Fruit fly (Drosophila melanogaster) whole organism, wandering third instar larva: ENCODE data around the gene nullo.

ENCODE experiments used
- CrebA ChIP-seq: fragments of 200-800 bp; sonication (Bioruptor generic); optimal IDR thresholded peaks from 2 replicates; lab custom pipeline; 2016; ENCODE audit warnings: missing biosample characterization, mild to moderate bottlenecking, missing genetic modification characterization, borderline replicate concordance
- Myc ChIP-seq: fragments of >200 bp; optimal IDR thresholded peaks from 2 replicates; lab custom pipeline; 2017
- jim ChIP-seq: fragments of 175-275, 200-325 bp; sonication (Bioruptor generic); optimal IDR thresholded peaks from 2 replicates; lab custom pipeline; 2016; ENCODE audit warnings: missing biosample characterization, mild to moderate bottlenecking, missing genetic modification characterization
- pan ChIP-seq: fragments of >200 bp; optimal IDR thresholded peaks from 2 replicates; lab custom pipeline; 2017
- usp ChIP-seq: fragments of >200 bp; optimal IDR thresholded peaks from 2 replicates; lab custom pipeline; 2017; ENCODE audit warnings: missing biosample characterization, missing genetic modification characterization

DNA sequence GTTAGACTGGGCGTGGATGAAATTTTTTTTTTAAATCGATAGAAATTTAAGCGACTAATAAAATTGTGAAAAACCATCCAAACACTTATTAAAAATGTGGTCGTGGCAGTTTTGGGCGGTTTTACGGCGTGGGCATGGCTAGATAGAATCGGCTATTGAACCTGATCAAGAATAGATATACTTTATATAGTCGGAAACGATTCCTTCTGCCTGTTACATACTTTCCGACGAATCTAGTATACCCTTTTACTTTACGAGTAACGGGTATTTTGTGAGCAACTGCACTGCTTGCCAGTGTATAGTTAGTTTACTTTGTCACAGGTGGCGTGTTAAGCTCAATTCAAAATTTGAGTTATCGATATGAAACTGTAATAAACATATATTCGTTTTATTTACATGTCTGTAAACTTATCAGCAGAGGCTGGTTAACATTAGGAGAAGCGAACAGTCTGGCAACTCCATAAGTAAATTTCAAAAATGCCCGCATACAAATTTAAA lies 34.3 kb upstream of the nullo start:
- TF ChIP-seq jim (GFP tag; lab: Kevin White, UChicago) (no peak), CrebA (GFP tag; lab: Kevin White, UChicago) (no peak), Myc (lab: Kevin White, UChicago) (peak; percentile 48), pan (lab: Kevin White, UChicago) (peak; percentile 53), usp (GFP tag; lab: Kevin White, UChicago) (no peak)
